Fruit fly (Drosophila melanogaster) whole organism, prepupa: ENCODE measurements around the gene CG9328.
A peak's percentile ranks its signal among the peaks of the same experiment; 100 is the strongest.

Source experiments
- CG10631 ChIP-seq: fragments of 200-800 bp; sonication (Bioruptor generic); optimal IDR thresholded peaks from 2 replicates; lab custom pipeline; 2016; ENCODE audit warnings: missing biosample characterization, missing genetic modification characterization
- CG10669 ChIP-seq: fragments of 200-800 bp; sonication (Bioruptor generic); optimal IDR thresholded peaks from 3 replicates; lab custom pipeline; 2018; ENCODE audit warnings: missing biosample characterization, mild to moderate bottlenecking, missing genetic modification characterization, moderate library complexity
- CG15336 ChIP-seq: fragments of 200-800 bp; sonication (Bioruptor generic); IDR thresholded peaks from 2 replicates; pipeline ENCODE4 v1.3.6; 2022; ENCODE audit warnings: missing biosample characterization, missing genetic modification characterization
- CG1621 ChIP-seq: fragments of 200-800 bp; sonication (Bioruptor generic); optimal IDR thresholded peaks from 3 replicates; lab custom pipeline; 2018; ENCODE audit warnings: missing biosample characterization, mild to moderate bottlenecking, missing genetic modification characterization
- CG16779 ChIP-seq: fragments of 200-800 bp; sonication (Bioruptor generic); optimal IDR thresholded peaks from 3 replicates; lab custom pipeline; 2017; ENCODE audit warnings: missing biosample characterization, mild to moderate bottlenecking, missing genetic modification characterization
- CG3032 ChIP-seq: fragments of 200-800 bp; optimal IDR thresholded peaks from 2 replicates; lab custom pipeline; 2019; ENCODE audit warnings: missing biosample characterization, mild to moderate bottlenecking, missing genetic modification characterization, moderate library complexity
- CG34406 ChIP-seq: fragments of 200-800 bp; sonication (Bioruptor generic); optimal IDR thresholded peaks from 3 replicates; lab custom pipeline; 2016; ENCODE audit warnings: missing biosample characterization, missing genetic modification characterization
- CG3919 ChIP-seq: fragments of 200-800 bp; sonication (Bioruptor generic); optimal IDR thresholded peaks from 3 replicates; lab custom pipeline; 2016; ENCODE audit warnings: missing biosample characterization, missing genetic modification characterization
- CG4318 ChIP-seq: fragments of 200-800 bp; sonication (Bioruptor generic); optimal IDR thresholded peaks from 3 replicates; lab custom pipeline; 2017; ENCODE audit warnings: missing biosample characterization, mild to moderate bottlenecking, missing genetic modification characterization
- CG6163 ChIP-seq: fragments of 200-800 bp; sonication (Bioruptor generic); IDR thresholded peaks from 3 replicates; pipeline ENCODE4 v1.3.6; 2022; ENCODE audit warnings: missing biosample characterization, missing genetic modification characterization
- CG6792 ChIP-seq: fragments of 200-800 bp; sonication (Bioruptor generic); optimal IDR thresholded peaks from 3 replicates; lab custom pipeline; 2016; ENCODE audit warnings: missing biosample characterization, missing genetic modification characterization
- CG6808 ChIP-seq: fragments of 200-800 bp; sonication (Bioruptor generic); optimal IDR thresholded peaks from 3 replicates; lab custom pipeline; 2017; ENCODE audit warnings: missing biosample characterization, missing genetic modification characterization, mild to moderate bottlenecking, moderate library complexity, missing genetic modification reagents
- CG6854 ChIP-seq: fragments of 200-800 bp; sonication (Bioruptor generic); optimal IDR thresholded peaks from 2 replicates; lab custom pipeline; 2017; ENCODE audit warnings: missing biosample characterization, mild to moderate bottlenecking, missing genetic modification characterization
- CG7368 ChIP-seq: fragments of 200-800 bp; sonication (Bioruptor generic); optimal IDR thresholded peaks from 3 replicates; lab custom pipeline; 2016; ENCODE audit warnings: missing biosample characterization, missing genetic modification characterization
- CG8119 ChIP-seq: fragments of 200-800 bp; sonication (Bioruptor generic); IDR thresholded peaks from 3 replicates; pipeline ENCODE4 v1.3.6; 2022; ENCODE audit warnings: missing biosample characterization, missing genetic modification characterization
- CG8319 ChIP-seq: fragments of 200-800 bp; sonication (Bioruptor generic); optimal IDR thresholded peaks from 3 replicates; lab custom pipeline; 2016; ENCODE audit warnings: missing biosample characterization, missing genetic modification characterization
- CG9139 ChIP-seq: fragments of 200-800 bp; sonication (Bioruptor generic); optimal IDR thresholded peaks from 3 replicates; lab custom pipeline; 2017; ENCODE audit warnings: missing biosample characterization, mild to moderate bottlenecking, missing genetic modification characterization
- Eip75B ChIP-seq: fragments of 200-800 bp; sonication (Bioruptor generic); optimal IDR thresholded peaks from 3 replicates; lab custom pipeline; 2016; ENCODE audit warnings: missing biosample characterization, missing genetic modification characterization
- Eip78C ChIP-seq: fragments of 200-800 bp; sonication (Bioruptor generic); peaks from one replicate; lab custom pipeline; 2016; ENCODE audit warnings: missing biosample characterization, missing genetic modification characterization
- Eip93F ChIP-seq: fragments of 200-800 bp; sonication (Bioruptor generic); optimal IDR thresholded peaks from 2 replicates; lab custom pipeline; 2016; ENCODE audit warnings: missing biosample characterization, mild to moderate bottlenecking, missing genetic modification characterization
- Ets96B ChIP-seq: fragments of 200-800 bp; optimal IDR thresholded peaks from 2 replicates; lab custom pipeline; 2019; ENCODE audit warnings: missing biosample characterization, mild to moderate bottlenecking, missing genetic modification characterization, moderate library complexity
- Gug ChIP-seq: fragments of 200-800 bp; sonication (Bioruptor generic); IDR thresholded peaks from 2 replicates; pipeline ENCODE4 v1.3.6; 2022; ENCODE audit warnings: missing biosample characterization, missing genetic modification characterization
- Hr38 ChIP-seq: sonication (Bioruptor generic); optimal IDR thresholded peaks from 2 replicates; lab custom pipeline; 2016; ENCODE audit warnings: missing biosample characterization, missing genetic modification characterization
- Hr39 ChIP-seq: fragments of 200-800 bp; sonication (Bioruptor generic); optimal IDR thresholded peaks from 2 replicates; lab custom pipeline; 2016; ENCODE audit warnings: missing biosample characterization, missing genetic modification characterization
- Hr4 ChIP-seq: fragments of 200-800 bp; sonication (Bioruptor generic); optimal IDR thresholded peaks from 3 replicates; lab custom pipeline; 2016; ENCODE audit warnings: missing biosample characterization, missing genetic modification characterization
- Met ChIP-seq: fragments of 200-800 bp; sonication (Bioruptor generic); optimal IDR thresholded peaks from 3 replicates; lab custom pipeline; 2016; ENCODE audit warnings: missing biosample characterization, missing genetic modification characterization
- OdsH ChIP-seq: fragments of 200-800 bp; sonication (Bioruptor generic); optimal IDR thresholded peaks from 3 replicates; lab custom pipeline; 2016; ENCODE audit warnings: missing biosample characterization, missing genetic modification characterization
- Sox102F ChIP-seq: fragments of 200-800 bp; sonication (Bioruptor generic); optimal IDR thresholded peaks from 2 replicates; lab custom pipeline; 2016; ENCODE audit warnings: missing biosample characterization, mild to moderate bottlenecking, missing genetic modification characterization
- Sox14 ChIP-seq: fragments of 200-800 bp; sonication (Bioruptor generic); optimal IDR thresholded peaks from 3 replicates; lab custom pipeline; 2016; ENCODE audit warnings: missing biosample characterization, missing genetic modification characterization
- achi ChIP-seq: fragments of 200-800 bp; sonication (Bioruptor generic); optimal IDR thresholded peaks from 3 replicates; lab custom pipeline; 2016; ENCODE audit warnings: missing biosample characterization, missing genetic modification characterization
- acj6 ChIP-seq: fragments of 200-800 bp; sonication (Bioruptor generic); optimal IDR thresholded peaks from 3 replicates; lab custom pipeline; 2016; ENCODE audit warnings: missing biosample characterization, missing genetic modification characterization
- cyc ChIP-seq: fragments of 200-800 bp; sonication (Bioruptor generic); optimal IDR thresholded peaks from 3 replicates; lab custom pipeline; 2016; ENCODE audit warnings: missing biosample characterization, missing genetic modification characterization
- dsx ChIP-seq: fragments of 200-800 bp; optimal IDR thresholded peaks from 3 replicates; lab custom pipeline; 2019; ENCODE audit warnings: missing biosample characterization, mild to moderate bottlenecking, missing genetic modification characterization, moderate library complexity; ENCODE audit not compliant: poor library complexity, severe bottlenecking
- esn ChIP-seq: fragments of 200-800 bp; sonication (Bioruptor generic); optimal IDR thresholded peaks from 2 replicates; lab custom pipeline; 2016; ENCODE audit warnings: missing biosample characterization, mild to moderate bottlenecking, missing genetic modification characterization, moderate library complexity
- fd59A ChIP-seq: fragments of 200-800 bp; sonication (Bioruptor generic); optimal IDR thresholded peaks from 2 replicates; lab custom pipeline; 2017; ENCODE audit warnings: missing biosample characterization, mild to moderate bottlenecking, missing genetic modification characterization, missing genetic modification reagents
- fd85E ChIP-seq: fragments of 200-800 bp; sonication (Bioruptor generic); optimal IDR thresholded peaks from 3 replicates; lab custom pipeline; 2016; ENCODE audit warnings: missing biosample characterization, missing genetic modification characterization
- lz ChIP-seq: fragments of 200-800 bp; sonication (Bioruptor generic); optimal IDR thresholded peaks from 3 replicates; lab custom pipeline; 2016; ENCODE audit warnings: missing biosample characterization, missing genetic modification characterization
- net ChIP-seq: fragments of 200-800 bp; sonication (Bioruptor generic); optimal IDR thresholded peaks from 3 replicates; lab custom pipeline; 2016; ENCODE audit warnings: missing biosample characterization, missing genetic modification characterization
- pdm3 ChIP-seq: fragments of 200-800 bp; sonication (Bioruptor generic); optimal IDR thresholded peaks from 3 replicates; lab custom pipeline; 2016; ENCODE audit warnings: missing biosample characterization, missing genetic modification characterization
- spab ChIP-seq: fragments of 200-800 bp; sonication (Bioruptor generic); optimal IDR thresholded peaks from 2 replicates; lab custom pipeline; 2017; ENCODE audit warnings: missing biosample characterization, mild to moderate bottlenecking, missing genetic modification characterization, missing genetic modification reagents
- ss ChIP-seq, 2 experiments: fragments of 200-800 bp; sonication (Bioruptor generic); optimal IDR thresholded peaks; 2 replicates in 1 of 2; 3 replicates in 1 of 2; lab custom pipeline; 2017 to 2018; ENCODE audit warnings: mild to moderate bottlenecking in 2 of 2, missing biosample characterization in 2 of 2, missing genetic modification characterization in 2 of 2, moderate library complexity in 1 of 2
- svp ChIP-seq: fragments of 200-800 bp; sonication (Bioruptor generic); peaks from one replicate; lab custom pipeline; 2016; ENCODE audit warnings: missing biosample characterization, missing genetic modification characterization
- vri ChIP-seq: fragments of 200-800 bp; sonication (Bioruptor generic); optimal IDR thresholded peaks from 3 replicates; lab custom pipeline; 2016; ENCODE audit warnings: missing biosample characterization, mild to moderate bottlenecking, missing genetic modification characterization

The CG9328 gene

DNA sequence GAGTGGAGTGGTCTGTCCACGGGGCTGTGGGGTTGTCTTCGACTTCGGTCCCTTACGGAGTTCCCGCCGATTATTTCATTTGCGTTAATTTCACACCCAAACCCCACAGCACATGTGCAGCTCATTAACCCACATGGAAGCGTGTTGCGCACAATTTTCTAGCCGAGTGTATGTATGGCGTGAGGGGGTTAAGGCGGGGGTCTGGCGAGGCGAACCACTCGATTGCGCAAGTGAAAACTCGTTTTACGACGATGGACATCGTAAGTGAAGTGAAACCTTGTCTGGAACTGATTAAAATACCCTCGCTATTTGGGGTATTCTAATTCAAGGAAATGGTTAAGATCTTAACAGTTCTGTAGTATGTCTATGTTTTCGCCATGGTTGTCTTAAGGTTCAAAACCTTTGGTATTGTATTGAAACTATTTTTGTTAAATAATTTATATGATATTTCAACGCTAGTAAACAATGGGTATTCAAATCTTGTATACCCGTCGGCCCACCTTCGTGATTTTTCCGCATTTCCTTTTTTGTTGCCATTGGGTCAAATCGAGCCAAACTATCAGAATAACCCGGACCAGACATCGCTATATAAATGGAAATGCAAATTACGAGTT is 13.6 kb downstream of the CG9328 start (continued):
- TF ChIP-seq Hr4 (GFP tag; lab: Kevin White, UChicago) (peak; percentile 86), Hr39 (GFP tag; lab: Kevin White, UChicago) (no peak), Sox102F (no peak), cyc (no peak), fd85E (GFP tag; lab: Kevin White, UChicago) (no peak), CG4318 (peak; percentile 69), OdsH (GFP tag; lab: Kevin White, UChicago) (peak; percentile 81), vri (no peak), CG6854 (no peak)

dm6 chr2L:20812283-20813189 is 15.0 kb downstream of the CG9328 start:
- TF ChIP-seq CG9139 (GFP tag; lab: Kevin White, UChicago) (peak; percentile 78), Gug (no peak), lz (GFP tag; lab: Kevin White, UChicago) (peak; percentile 7), CG6792 (GFP tag; lab: Kevin White, UChicago) (no peak), CG16779 (no peak), CG8319 (GFP tag; lab: Kevin White, UChicago) (no peak), acj6 (GFP tag; lab: Kevin White, UChicago) (peak; percentile 4), CG6163 (GFP tag; lab: Robert Waterston, UW) (peak; percentile 61; the same call in 2 of the 3 replicates), CG6808 (peak; percentile 57), Sox14 (GFP tag; lab: Kevin White, UChicago) (no peak), ss (GFP tag; optimal IDR thresholded peaks at IDR 0.05; lab: Kevin White, UChicago) (peak; percentile 65 to 80), esn (GFP tag; lab: Kevin White, UChicago) (no peak), Hr38 (no peak), OdsH (GFP tag; lab: Kevin White, UChicago) (peak; percentile 2), Eip93F (peak; percentile 31), Hr39 (GFP tag; lab: Kevin White, UChicago) (no peak), CG10631 (GFP tag; lab: Kevin White, UChicago) (peak; percentile 1), achi (GFP tag; lab: Kevin White, UChicago) (peak; percentile 35), Ets96B (tag; lab: Kevin White, UChicago) (peak; percentile 44), CG34406 (GFP tag; lab: Kevin White, UChicago) (peak; percentile 9), Met (no peak), CG3032 (tag; lab: Kevin White, UChicago) (peak; percentile 52), Eip75B (GFP tag; lab: Kevin White, UChicago) (peak; percentile 17), CG3919 (peak; percentile 28), Eip78C (GFP tag; lab: Kevin White, UChicago) (peak; percentile 85), pdm3 (GFP tag; lab: Kevin White, UChicago) (no peak), fd59A (GFP tag; lab: Kevin White, UChicago) (peak; percentile 30), spab (peak; percentile 7), net (peak; percentile 8), CG1621 (tag; lab: Kevin White, UChicago) (no peak), CG10669 (GFP tag; lab: Kevin White, UChicago) (peak; percentile 45), CG7368 (no peak), CG15336 (GFP tag; lab: Robert Waterston, UW) (peak; percentile 10; the same call in 1 of the 2 replicates), CG8119 (no peak), svp (GFP tag; lab: Kevin White, UChicago) (peak; percentile 67), dsx (GFP tag; lab: Kevin White, UChicago) (peak; percentile 51), CG4318 (no peak)
